Worm (Caenorhabditis elegans) whole organism, early embryonic: ENCODE measurements around the gene hlh-30.

ENCODE experiments used
- B0310.2 ChIP-seq: sonication (generic microtip); optimal IDR thresholded peaks from 2 replicates; lab custom pipeline; 2016; ENCODE audit warnings: mild to moderate bottlenecking, missing genetic modification characterization, missing compliant biosample characterization
- F13C5.2 ChIP-seq: sonication (generic microtip); optimal IDR thresholded peaks from 2 replicates; lab custom pipeline; 2017; ENCODE audit warnings: mild to moderate bottlenecking, missing genetic modification characterization, inconsistent platforms, missing compliant biosample characterization
- aly-1 ChIP-seq: sonication (generic microtip); optimal IDR thresholded peaks from 2 replicates; lab custom pipeline; 2016; ENCODE audit warnings: missing genetic modification characterization, missing compliant biosample characterization
- ama-1 ChIP-seq: fragments of 150-350 bp; optimal IDR thresholded peaks from 2 replicates; lab custom pipeline; 2014
- ceh-13 ChIP-seq: fragments of 200-800 bp; sonication (Bioruptor generic); optimal IDR thresholded peaks from 2 replicates; lab custom pipeline; 2018; ENCODE audit warnings: mild to moderate bottlenecking, missing genetic modification characterization, missing compliant biosample characterization
- ceh-36 ChIP-seq: sonication (generic microtip); optimal IDR thresholded peaks from 2 replicates; lab custom pipeline; 2016; ENCODE audit warnings: missing genetic modification characterization, inconsistent platforms, missing compliant biosample characterization
- ets-7 ChIP-seq: sonication (generic microtip); optimal IDR thresholded peaks from 2 replicates; lab custom pipeline; 2016; ENCODE audit warnings: missing genotype, missing genetic modification characterization, missing compliant biosample characterization
- flt-1 ChIP-seq: fragments of 200-800 bp; sonication (Bioruptor generic); IDR thresholded peaks from 2 replicates; pipeline ENCODE4 v1.3.6; 2022; ENCODE audit warnings: missing genetic modification characterization, missing compliant biosample characterization
- hmbx-1 ChIP-seq: sonication (generic microtip); optimal IDR thresholded peaks from 2 replicates; lab custom pipeline; 2016; ENCODE audit warnings: mild to moderate bottlenecking, missing genetic modification characterization, missing compliant biosample characterization
- hmg-4 ChIP-seq: fragments of 200-800 bp; sonication (Bioruptor generic); optimal IDR thresholded peaks from 2 replicates; lab custom pipeline; 2018; ENCODE audit warnings: mild to moderate bottlenecking, missing genetic modification characterization, missing compliant biosample characterization
- hnd-1 ChIP-seq: sonication (generic microtip); optimal IDR thresholded peaks from 2 replicates; lab custom pipeline; 2016; ENCODE audit warnings: missing genetic modification characterization, missing compliant biosample characterization
- pes-1 ChIP-seq: fragments of 200-800 bp; sonication (Bioruptor generic); IDR thresholded peaks from 2 replicates; pipeline ENCODE4 v1.3.6; 2022; ENCODE audit warnings: missing genetic modification reagents, missing genetic modification characterization, missing compliant biosample characterization
- scrt-1 ChIP-seq: fragments of 200-800 bp; sonication (Bioruptor generic); IDR thresholded peaks from 2 replicates; pipeline ENCODE4 v1.3.6; 2022; ENCODE audit warnings: missing genetic modification characterization, missing compliant biosample characterization
- sea-1 ChIP-seq: fragments of 200-800 bp; sonication (Bioruptor generic); conservative IDR thresholded peaks from 2 replicates; pipeline ENCODE4 v1.3.6; 2022; ENCODE audit warnings: missing genetic modification characterization, missing compliant biosample characterization
- tbx-11 ChIP-seq: fragments of 200-800 bp; sonication (Bioruptor generic); IDR thresholded peaks from 2 replicates; pipeline ENCODE4 v1.3.6; 2022; ENCODE audit warnings: missing genetic modification characterization, missing compliant biosample characterization
- tbx-37 ChIP-seq: fragments of 200-800 bp; sonication (Bioruptor generic); conservative IDR thresholded peaks from 2 replicates; pipeline ENCODE4 v1.3.6; 2022; ENCODE audit warnings: missing genetic modification reagents, missing genetic modification characterization, missing compliant biosample characterization
- tra-4 ChIP-seq: sonication (generic microtip); optimal IDR thresholded peaks from 2 replicates; lab custom pipeline; 2017; ENCODE audit warnings: missing genetic modification characterization, missing compliant biosample characterization

hlh-30 gene

DNA sequence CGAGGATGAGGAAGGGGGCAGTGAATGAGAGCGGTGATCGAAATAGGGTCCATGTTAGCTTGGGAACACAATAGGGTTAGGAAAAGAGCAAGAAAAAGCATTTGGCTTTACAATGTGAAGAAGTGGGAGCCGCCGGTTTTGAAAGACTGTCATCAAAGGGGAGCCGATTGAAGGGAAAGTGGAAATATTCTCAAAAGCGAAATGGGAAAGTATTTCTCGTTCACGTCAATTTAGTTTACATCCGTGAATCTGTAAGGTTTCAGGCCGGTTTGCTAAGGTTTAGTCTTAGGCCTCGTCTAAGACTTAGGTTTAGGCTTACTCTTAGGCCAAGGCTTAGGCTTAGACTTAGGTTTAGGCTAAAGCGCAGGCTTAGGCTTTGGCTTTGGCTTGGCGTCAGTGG lies 39.4 kb downstream of the hlh-30 start, which contains the start of gene F47C12.7:
TSS of gene F47C12.7 (minus strand) at position 101 of the 400 bp plus-strand sequence.
- TF ChIP-seq ama-1 (no peak), scrt-1 (GFP tag; lab: Robert Waterston, UW) (no peak), sea-1 (no peak), B0310.2 (no peak), hmg-4 (no peak), tra-4 (tag; lab: Kevin White, UChicago) (no peak)

ce11 chrIV:3994318-3994717 lies 40.4 kb downstream of the hlh-30 start, which contains the start of gene F47C12.13:
TSS of gene F47C12.13 (minus strand) at chrIV:3994418.
- TF ChIP-seq hmbx-1 (tag; lab: Kevin White, UChicago): no peak
- no peak for TF ChIP-seq tbx-11 (GFP tag; lab: Robert Waterston, UW)
- TF ChIP-seq pes-1: no peak
- TF ChIP-seq F13C5.2 (tag; lab: Kevin White, UChicago): no peak
- no peak for TF ChIP-seq ama-1
- TF ChIP-seq flt-1 (GFP tag; lab: Robert Waterston, UW): no peak
- TF ChIP-seq ceh-36: no peak
- TF ChIP-seq scrt-1 (GFP tag; lab: Robert Waterston, UW): no peak
- no peak for TF ChIP-seq B0310.2
- no peak for TF ChIP-seq tbx-37
- TF ChIP-seq aly-1: no peak
- no peak for TF ChIP-seq sea-1
- TF ChIP-seq ets-7: no peak
- no peak for TF ChIP-seq hmg-4
- TF ChIP-seq tra-4 (tag; lab: Kevin White, UChicago): no peak
- no peak for TF ChIP-seq ceh-13 (GFP tag; lab: Kevin White, UChicago)
- TF ChIP-seq hnd-1: no peak

ce11 chrIV:3993292-3993691 lies 41.5 kb downstream of the hlh-30 start, which contains the start of gene F47C12.6:
TSS of gene F47C12.6 (minus strand) at chrIV:3993392.
- TF ChIP-seq hnd-1: no peak
- no peak for TF ChIP-seq tbx-11 (GFP tag; lab: Robert Waterston, UW)
- TF ChIP-seq ceh-36: no peak
- no peak for TF ChIP-seq pes-1
- TF ChIP-seq ets-7: no peak
- TF ChIP-seq scrt-1 (GFP tag; lab: Robert Waterston, UW): no peak
- no peak for TF ChIP-seq F13C5.2 (tag; lab: Kevin White, UChicago)
- no peak for TF ChIP-seq tbx-37
- TF ChIP-seq tra-4 (tag; lab: Kevin White, UChicago): no peak
- TF ChIP-seq hmbx-1 (tag; lab: Kevin White, UChicago): no peak
- TF ChIP-seq hmg-4: no peak

- TF ChIP-seq hmbx-1 (tag; lab: Kevin White, UChicago): no peak
- TF ChIP-seq B0310.2: peak; percentile 35
These were observed 46.1 kb downstream of the hlh-30 start, which contains the start of gene clec-78 for ce11 chrIV:3988638-3989152. TSS of gene clec-78 (plus strand) at chrIV:3989102.

DNA sequence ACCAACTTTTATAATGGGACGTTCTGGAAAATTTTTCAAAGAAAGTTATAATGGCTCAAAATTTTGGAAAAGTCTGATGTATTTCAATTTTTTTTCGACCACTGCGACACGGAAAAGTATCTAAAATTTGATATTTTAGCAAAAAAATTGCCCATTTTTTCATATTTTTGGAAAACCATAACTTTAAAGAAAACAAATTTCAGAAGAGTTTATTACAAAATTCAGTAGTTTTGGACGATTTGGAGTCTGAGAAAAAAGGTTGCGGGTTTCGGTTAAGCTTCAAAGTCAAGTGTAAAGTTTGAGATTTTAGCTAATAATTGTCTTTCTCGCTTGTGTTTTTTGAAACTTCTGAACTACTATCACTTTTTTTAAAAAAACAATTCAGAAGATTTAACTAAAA lies 46.6 kb downstream of the hlh-30 start:
- no peak for TF ChIP-seq ceh-13 (GFP tag; lab: Kevin White, UChicago)
- TF ChIP-seq F13C5.2 (tag; lab: Kevin White, UChicago): no peak
- TF ChIP-seq aly-1: no peak
- TF ChIP-seq ama-1: no peak
- no peak for TF ChIP-seq tbx-11 (GFP tag; lab: Robert Waterston, UW)
- no peak for TF ChIP-seq hmg-4
- TF ChIP-seq hnd-1: no peak
- TF ChIP-seq tra-4 (tag; lab: Kevin White, UChicago): no peak
- no peak for TF ChIP-seq hmbx-1 (tag; lab: Kevin White, UChicago)
- TF ChIP-seq tbx-37: no peak
- TF ChIP-seq ets-7: no peak
- no peak for TF ChIP-seq B0310.2
- no peak for TF ChIP-seq ceh-36
- TF ChIP-seq flt-1 (GFP tag; lab: Robert Waterston, UW): no peak
- TF ChIP-seq pes-1: no peak
- no peak for TF ChIP-seq scrt-1 (GFP tag; lab: Robert Waterston, UW)
- no peak for TF ChIP-seq sea-1

- no peak for TF ChIP-seq hmg-4
- TF ChIP-seq tbx-11 (GFP tag; lab: Robert Waterston, UW): no peak
- TF ChIP-seq flt-1 (GFP tag; lab: Robert Waterston, UW): no peak
- no peak for TF ChIP-seq ama-1
- no peak for TF ChIP-seq ceh-13 (GFP tag; lab: Kevin White, UChicago)
- no peak for TF ChIP-seq hmbx-1 (tag; lab: Kevin White, UChicago)
- no peak for TF ChIP-seq B0310.2
- TF ChIP-seq ets-7: no peak
- TF ChIP-seq F13C5.2 (tag; lab: Kevin White, UChicago): no peak
These were observed 53.1 kb downstream of the hlh-30 start, which contains the start of gene srh-223 for ce11 chrIV:3981601-3982000. TSS of gene srh-223 (plus strand) at chrIV:3981901.

DNA sequence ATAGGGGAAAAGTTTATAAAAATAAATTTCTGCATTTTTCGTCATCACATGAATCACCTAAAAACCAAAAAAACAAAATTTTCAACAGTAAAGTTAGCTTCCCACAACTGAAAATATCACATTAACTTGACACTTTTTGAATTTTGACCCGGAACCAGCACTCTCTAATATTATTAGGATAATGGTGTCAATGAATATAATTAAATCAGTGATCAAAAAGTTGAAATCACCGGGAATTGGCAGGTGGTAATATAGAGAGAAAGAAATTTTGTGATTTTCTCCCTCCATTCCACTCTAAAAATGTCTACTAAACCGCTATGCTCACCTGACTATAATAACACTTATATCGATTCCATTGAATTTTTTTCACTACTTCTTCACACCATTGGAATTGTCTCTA lies 55.2 kb downstream of the hlh-30 start, which contains the start of gene srh-222:
TSS of gene srh-222 (plus strand) at position 301 of the 400 bp plus-strand sequence.
- TF ChIP-seq scrt-1 (GFP tag; lab: Robert Waterston, UW) (no peak), sea-1 (no peak), tbx-37 (no peak), tra-4 (tag; lab: Kevin White, UChicago) (no peak), tbx-11 (GFP tag; lab: Robert Waterston, UW) (no peak), B0310.2 (no peak), hnd-1 (no peak), pes-1 (no peak), hmbx-1 (tag; lab: Kevin White, UChicago) (no peak), hmg-4 (no peak), ama-1 (no peak)

DNA sequence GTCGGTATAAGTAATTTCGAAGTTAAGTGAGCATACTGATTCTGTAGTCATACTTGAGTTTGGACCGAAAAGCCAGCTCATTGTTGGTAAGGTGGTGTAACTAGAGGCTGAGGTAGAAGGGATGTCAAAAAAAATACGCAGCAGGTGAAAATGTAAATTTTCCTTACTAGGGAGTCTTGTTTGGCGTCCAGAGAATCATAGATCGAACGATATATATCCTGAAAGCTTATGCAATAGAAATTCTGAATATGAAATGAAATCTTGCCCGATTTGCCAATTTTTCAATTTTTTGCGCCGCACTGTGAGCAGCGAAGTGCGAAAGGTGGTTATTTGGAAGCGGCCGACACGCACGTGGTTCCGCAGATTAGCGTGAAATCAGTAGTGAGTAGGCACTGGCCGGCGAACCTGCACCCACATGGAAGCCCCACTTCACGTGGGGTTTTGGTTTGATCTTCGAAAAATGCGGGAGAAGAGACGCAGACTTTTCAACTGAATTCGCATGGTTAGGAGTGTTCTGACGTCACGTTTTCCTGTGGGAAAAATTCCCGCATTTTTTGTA lies 56.7 kb downstream of the hlh-30 start, which contains the start of gene srh-220:
TSS of gene srh-220 (minus strand) at position 51 of the 559 bp plus-strand sequence.
- TF ChIP-seq pes-1: no peak
- TF ChIP-seq tbx-11 (GFP tag; lab: Robert Waterston, UW): no peak
- TF ChIP-seq sea-1: no peak
- no peak for TF ChIP-seq ceh-36
- no peak for TF ChIP-seq tra-4 (tag; lab: Kevin White, UChicago)
- TF ChIP-seq hnd-1: no peak
- no peak for TF ChIP-seq aly-1
- no peak for TF ChIP-seq ceh-13 (GFP tag; lab: Kevin White, UChicago)
- no peak for TF ChIP-seq F13C5.2 (tag; lab: Kevin White, UChicago)
- TF ChIP-seq hmg-4: no peak
- no peak for TF ChIP-seq ama-1
- TF ChIP-seq ets-7: no peak
- TF ChIP-seq flt-1 (GFP tag; lab: Robert Waterston, UW): no peak
- no peak for TF ChIP-seq scrt-1 (GFP tag; lab: Robert Waterston, UW)
- TF ChIP-seq tbx-37: no peak
- no peak for TF ChIP-seq B0310.2
